Worm (Caenorhabditis elegans) whole organism, L4/young adult: ENCODE data around the gene Y39B6A.69.

ENCODE experiments used
- W03F9.2 ChIP-seq: fragments of 150-350 bp; optimal IDR thresholded peaks from 2 replicates; lab custom pipeline; 2014; ENCODE audit warnings: missing biosample characterization, missing genetic modification characterization
- dao-5 ChIP-seq: sonication (generic microtip); optimal IDR thresholded peaks from 2 replicates; lab custom pipeline; 2016; ENCODE audit warnings: missing genotype, missing genetic modification characterization, moderate library complexity, missing compliant biosample characterization
- him-1 ChIP-seq: sonication (generic microtip); optimal IDR thresholded peaks from 2 replicates; lab custom pipeline; 2016; ENCODE audit warnings: missing genotype, missing genetic modification reagents, missing genetic modification characterization, missing compliant biosample characterization

Y39B6A.69 gene

DNA sequence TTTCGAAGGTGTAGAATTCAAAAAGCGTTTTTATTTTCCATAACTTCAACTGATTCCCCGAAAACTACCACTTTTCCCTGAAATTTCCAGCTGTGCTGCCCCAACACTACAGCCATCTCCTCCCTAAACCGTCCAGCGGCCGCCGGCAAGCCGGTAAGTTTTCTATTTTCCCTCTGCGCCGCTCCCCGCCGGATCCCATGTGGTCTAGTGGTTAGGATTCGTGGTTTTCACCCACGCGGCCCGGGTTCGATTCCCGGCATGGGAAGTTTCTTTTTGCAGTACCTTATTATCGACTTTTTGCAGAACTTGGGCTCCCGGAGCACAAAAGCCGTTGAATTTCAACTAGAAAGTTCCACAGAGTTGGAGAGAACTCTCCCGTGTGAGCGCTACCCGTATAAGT lies 9.6 kb downstream of the Y39B6A.69 start:
- no peak for TF ChIP-seq W03F9.2 (tag; lab: Kevin White, UChicago)
- no peak for TF ChIP-seq dao-5
- TF ChIP-seq him-1, result no peak

DNA sequence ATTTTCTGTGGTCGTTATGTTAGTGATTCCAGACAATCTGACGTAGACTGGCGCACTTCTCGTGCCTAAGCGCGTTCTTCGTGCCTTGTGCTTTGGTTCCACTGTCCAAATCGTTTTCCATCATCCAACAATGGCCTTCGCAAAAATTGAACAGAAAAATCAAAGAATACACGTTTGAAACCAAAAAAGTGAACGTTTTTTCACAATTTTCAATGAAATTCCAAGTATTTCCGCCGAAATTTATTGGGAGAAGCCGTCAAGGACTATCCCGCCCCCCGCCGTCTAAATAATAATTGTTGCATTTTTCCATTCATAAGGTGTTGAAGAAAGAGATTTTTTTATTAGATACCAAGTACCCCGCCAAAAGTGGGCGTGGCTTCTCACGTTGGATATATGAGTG lies 11.7 kb downstream of the Y39B6A.69 start, which contains the start of gene cpg-23:
TSS of gene cpg-23 (plus strand) at position 301 of the 400 bp plus-strand sequence.
- TF ChIP-seq him-1 (no peak), W03F9.2 (tag; lab: Kevin White, UChicago) (no peak), dao-5 (no peak)

DNA sequence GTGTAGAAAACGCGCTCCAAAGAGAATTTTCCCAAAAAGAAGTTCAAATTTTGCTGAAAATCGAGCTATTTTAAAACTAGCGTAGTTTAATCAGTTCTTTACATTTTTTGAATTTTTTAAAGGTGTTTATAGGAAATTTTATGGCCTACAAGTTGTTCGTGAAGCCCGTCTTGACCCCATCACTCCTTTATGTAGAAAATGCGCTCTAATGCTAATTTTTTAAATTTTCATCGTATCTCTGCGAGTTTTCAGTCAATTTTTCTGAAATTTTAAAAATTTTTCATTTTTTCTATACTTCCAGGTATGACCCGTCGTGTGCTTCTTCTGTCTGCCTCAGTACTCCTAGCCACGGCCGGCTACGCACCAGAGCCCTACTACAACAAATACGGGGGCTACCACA lies 16.0 kb downstream of the Y39B6A.69 start, which contains the start of gene Y39B6A.9:
TSS of gene Y39B6A.9 (plus strand) at position 301 of the 400 bp plus-strand sequence.
- TF ChIP-seq dao-5 (no peak), him-1 (no peak), W03F9.2 (tag; lab: Kevin White, UChicago) (no peak)

DNA sequence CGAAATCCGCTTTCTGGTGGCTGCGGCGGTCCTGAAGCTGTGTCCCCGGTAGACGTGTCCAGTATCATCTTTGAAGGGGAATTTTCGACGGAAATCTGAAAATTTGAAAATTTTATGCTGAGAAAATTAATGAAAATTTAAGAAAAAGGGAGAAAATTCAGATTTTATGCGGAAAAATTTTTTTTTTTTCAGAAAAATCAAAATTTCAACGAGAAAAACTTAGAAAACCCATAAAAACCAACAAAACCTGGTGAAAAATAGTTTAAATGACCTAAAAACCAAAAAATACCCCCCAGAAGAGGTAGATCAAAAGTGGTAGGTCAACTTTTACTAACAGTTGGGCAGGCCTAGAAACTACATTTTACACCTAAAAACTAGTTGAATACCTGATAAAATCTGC lies 18.7 kb downstream of the Y39B6A.69 start, which contains the start of gene Y39B6A.10:
TSS of gene Y39B6A.10 (minus strand) at position 101 of the 400 bp plus-strand sequence.
- no peak for TF ChIP-seq him-1
- no peak for TF ChIP-seq dao-5
- no peak for TF ChIP-seq W03F9.2 (tag; lab: Kevin White, UChicago)

DNA sequence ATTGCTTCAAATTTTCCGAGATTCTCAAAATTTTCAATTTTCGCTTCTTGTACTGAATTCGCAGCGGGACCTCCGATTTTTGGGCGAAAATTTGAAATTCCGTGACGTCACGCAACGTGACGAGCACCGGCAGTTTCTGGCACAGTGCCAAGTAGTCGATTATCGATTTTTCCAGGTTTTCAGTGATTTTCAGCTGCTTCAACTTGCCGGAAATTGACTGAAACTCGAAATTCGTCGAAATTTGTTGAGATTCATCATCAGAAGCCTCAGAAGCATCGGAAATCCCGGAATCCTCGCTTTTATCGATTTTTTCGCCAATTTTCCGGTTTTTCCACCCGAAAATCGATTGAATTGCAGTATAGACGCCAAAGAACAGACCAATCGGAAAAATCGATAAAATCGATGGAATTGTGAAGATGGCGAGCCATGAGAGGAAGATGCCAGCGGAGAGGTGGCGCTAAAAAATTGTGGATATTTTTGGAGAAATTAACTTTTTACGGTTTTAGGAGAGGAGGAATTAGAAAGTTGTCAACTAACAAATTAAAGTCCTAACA lies 20.3 kb downstream of the Y39B6A.69 start:
- TF ChIP-seq dao-5, result no peak
- TF ChIP-seq W03F9.2 (tag; lab: Kevin White, UChicago), result no peak
- TF ChIP-seq him-1, result no peak

DNA sequence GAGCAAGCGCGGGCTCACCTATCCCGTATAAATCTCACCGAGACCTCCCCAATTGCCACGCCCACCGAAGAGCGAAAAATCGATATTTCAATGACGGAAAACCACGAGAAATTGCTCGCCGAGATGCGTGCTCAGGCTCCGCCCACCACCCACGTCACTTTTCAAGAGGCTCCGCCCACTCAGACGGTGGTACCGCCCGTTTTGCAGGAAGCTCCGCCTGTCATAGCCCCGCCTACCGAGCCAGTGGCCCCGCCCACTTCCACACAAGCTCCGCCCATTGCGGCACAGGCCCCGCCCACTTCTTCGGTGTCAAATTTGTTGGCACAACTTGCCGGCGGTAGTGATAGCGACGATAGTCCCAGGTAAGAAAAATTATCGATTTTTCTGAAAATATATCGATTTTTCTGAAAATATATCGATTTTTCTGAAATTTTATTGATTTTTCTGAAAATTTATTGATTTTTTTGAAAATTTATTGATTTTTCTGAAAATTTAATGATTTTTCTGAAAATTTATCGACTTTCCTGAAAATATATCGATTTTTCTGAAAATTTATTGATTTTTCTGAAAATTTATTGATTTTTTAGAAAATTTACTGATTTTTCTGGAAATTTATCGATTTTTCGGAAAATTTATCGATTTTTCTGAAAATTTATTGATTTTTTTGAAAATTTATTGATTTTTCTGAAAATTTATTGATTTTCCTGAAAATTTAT lies 22.6 kb downstream of the Y39B6A.69 start:
- TF ChIP-seq W03F9.2 (tag; lab: Kevin White, UChicago) (no peak), him-1 (no peak), dao-5 (no peak)

DNA sequence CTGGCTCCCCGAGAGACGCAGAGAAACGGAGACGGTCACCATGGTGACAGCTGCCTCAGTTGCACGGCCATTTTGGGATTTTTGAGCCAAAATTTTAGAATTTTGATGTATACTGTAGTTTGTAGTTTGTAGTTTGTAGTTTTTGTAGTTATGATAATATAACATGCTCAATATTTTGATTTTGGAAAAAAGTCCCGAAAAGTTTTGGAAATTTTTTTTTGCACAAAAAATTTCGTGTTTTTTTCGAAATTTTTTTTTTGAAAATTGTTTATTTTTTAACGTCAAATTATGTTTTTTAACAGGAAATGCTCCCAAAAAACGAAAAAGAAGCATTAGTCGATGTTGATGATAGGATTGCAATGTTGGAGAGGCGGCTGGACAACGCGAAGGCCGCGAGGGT lies 25.0 kb downstream of the Y39B6A.69 start, which contains the start of gene dyf-17:
TSS of gene dyf-17 (plus strand) at position 301 of the 400 bp plus-strand sequence.
- TF ChIP-seq dao-5 (no peak), W03F9.2 (tag; lab: Kevin White, UChicago) (no peak), him-1 (no peak)

DNA sequence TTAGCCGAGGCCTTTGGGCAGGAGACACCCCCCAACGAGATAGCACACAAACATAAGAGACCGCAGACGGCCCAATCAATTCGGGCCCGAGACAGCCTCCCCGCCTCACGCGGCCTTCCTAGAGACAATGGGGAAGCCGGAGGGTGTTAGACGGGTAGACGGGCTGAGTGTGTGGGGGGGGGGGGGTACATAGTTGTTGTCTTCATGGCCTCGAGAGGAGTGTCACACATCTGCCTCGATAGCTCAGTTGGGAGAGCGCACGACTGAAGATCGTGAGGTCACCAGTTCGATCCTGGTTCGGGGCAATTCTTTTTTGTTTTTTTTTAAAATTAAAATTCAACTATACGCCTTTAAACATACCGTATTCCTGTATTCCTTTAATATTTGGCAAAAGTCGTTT lies 26.4 kb downstream of the Y39B6A.69 start:
- TF ChIP-seq W03F9.2 (tag; lab: Kevin White, UChicago) (no peak), him-1 (peak; percentile 49), dao-5 (peak; percentile 50)

DNA sequence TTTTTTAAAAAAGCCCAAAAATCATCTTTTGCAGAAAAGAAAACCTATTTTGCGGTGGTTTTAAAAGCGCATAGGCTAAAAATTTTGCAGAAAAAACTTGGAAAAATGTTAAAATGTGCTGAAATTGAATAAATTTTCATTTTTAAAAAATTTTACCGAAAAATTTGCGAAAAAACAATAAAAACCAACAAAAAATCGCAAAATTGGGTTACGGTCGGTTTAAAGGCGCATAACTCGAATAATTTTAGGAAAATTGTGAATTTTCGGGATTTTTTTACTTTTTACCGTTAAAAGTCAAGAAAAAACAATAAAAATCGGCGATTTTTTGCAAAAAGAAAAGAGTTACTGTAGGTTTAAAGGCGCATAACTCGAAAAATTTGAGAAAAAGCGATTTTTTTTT lies 27.0 kb downstream of the Y39B6A.69 start:
- TF ChIP-seq him-1 (no peak), dao-5 (no peak), W03F9.2 (tag; lab: Kevin White, UChicago) (no peak)

DNA sequence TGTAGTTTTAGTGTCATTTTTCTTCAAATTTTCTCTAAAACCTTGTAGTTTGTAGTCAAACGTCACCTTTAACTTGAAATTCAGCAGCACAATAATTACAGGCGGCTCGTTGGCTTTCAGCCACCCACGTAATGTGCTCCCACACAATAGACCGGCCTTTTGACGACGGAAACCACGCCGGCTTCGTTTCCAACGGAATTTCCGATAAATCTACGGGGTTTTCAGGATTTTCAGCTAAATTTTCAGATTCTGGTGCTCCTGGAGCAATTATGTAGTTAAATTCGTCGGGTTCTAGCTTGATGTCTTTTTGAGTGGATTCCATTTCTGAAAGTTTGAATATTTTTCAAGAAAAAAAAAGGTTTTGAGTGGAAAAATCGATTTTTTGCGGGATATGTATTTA lies 27.6 kb downstream of the Y39B6A.69 start, which contains the start of gene bed-1:
TSS of gene bed-1 (minus strand) at position 337 of the 400 bp plus-strand sequence.
- no peak for TF ChIP-seq dao-5

DNA sequence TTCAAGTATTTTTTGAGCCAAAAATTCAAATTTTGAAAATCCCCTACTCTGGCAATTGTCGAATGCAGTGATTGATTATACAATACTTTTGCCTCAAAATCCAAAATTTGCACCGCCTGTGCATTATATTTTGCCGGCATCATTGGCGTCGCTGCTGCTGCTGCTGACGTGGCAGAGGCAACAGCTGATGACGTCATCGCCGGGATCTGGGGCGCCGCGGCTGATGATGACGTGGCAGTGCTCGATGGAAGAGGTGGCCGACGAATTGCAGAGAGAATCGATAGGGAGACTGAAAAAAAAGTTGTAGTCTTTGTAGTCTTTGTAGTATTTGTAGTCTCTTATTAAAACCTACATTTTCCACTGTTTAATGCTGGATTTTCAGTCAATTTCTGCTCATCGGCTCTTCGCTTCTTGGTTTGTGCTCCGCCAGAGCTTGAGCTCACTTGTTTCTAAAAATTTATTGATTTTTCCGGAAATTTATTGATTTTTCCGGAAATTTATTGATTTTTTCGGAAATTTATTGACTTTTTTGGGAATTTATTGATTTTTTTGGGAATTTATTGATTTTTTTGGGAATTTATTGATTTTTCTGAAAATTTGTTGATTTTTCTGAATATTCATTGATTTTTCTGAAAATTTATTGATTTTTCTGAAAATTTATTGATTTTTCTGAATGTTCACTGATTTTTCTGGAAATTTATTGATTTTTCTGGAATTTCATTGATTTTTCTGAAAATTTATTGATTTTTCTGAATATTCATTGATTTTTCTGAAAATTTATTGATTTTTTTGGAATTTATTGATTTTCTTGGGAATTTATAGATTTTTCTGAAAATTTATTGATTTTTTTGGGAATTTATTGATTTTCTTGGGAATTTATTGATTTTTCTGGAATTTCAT lies 31.2 kb downstream of the Y39B6A.69 start:
- TF ChIP-seq dao-5 (no peak), him-1 (no peak), W03F9.2 (tag; lab: Kevin White, UChicago) (no peak)

DNA sequence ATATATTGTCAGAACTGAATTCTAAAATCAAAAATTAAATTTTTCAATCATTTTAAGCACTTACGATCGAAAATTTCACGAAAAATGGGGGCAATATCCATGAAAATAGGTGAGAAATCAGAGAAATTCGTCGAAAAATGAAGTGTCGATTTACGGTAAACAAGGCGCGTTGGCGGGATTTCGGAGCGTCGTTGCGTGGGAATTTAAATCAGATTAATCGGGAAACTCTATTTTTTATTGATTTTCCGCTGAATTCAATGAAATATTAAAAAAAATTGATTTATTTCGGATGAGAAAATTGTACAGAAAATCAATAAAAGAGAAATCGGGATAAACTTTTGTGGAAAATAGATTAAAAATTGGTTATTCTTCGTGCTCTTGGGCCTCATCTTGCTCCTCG lies 33.0 kb downstream of the Y39B6A.69 start, which contains the start of gene Y39B6A.13:
TSS of gene Y39B6A.13 (minus strand) at position 166 of the 400 bp plus-strand sequence.
- no peak for TF ChIP-seq dao-5
- TF ChIP-seq W03F9.2 (tag; lab: Kevin White, UChicago), result no peak
- TF ChIP-seq him-1, result no peak

DNA sequence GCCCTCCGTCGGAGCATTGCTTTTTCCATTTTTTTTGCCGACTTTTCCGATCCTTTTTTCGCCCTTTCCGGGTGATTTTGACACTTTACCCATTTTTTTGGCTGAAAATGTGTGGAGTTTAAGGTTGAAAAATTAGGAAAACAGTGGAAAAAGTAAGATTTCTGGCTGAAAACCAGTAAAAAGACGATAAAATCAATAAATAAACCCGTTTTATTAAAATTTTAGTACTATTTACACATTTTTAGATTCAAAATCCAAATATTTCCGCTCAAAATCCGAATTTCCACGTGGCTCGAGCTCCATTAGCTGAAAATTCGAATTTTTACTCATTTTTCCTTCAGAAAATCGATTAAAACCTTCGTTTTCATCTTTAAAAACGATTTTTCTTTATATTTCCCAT lies 33.9 kb downstream of the Y39B6A.69 start, which contains the start of gene pro-3:
TSS of gene pro-3 (minus strand) at position 101 of the 400 bp plus-strand sequence.
- TF ChIP-seq him-1 (no peak), W03F9.2 (tag; lab: Kevin White, UChicago) (no peak), dao-5 (no peak)

DNA sequence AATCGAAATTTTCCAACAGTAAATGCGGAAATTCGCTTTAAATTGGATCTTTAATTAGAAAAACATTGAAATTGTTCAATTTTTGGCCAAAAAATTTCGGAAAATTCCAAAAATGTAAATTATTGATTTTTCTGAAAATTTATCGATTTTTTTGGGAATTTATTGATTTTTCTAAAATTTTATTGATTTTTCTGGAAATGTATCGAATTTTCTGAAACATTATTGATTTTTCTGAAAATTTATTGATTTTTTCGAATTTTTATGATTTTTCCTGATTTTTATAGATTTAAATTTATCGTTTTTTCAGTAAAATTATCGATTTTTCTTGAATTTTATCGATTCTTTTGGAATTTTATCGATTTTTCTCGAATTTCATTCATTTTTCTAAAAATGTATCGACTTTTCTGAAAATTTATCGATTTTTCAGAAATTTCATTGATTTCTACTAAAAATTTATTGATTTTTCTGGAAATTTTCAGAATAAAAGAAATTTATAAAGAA lies 35.3 kb downstream of the Y39B6A.69 start:
- no peak for TF ChIP-seq dao-5
- TF ChIP-seq W03F9.2 (tag; lab: Kevin White, UChicago), result no peak
- TF ChIP-seq him-1, result no peak
